Fruit fly (Drosophila melanogaster) whole organism, embryonic: ENCODE data around the gene ball.

Experiments
- Antp ChIP-seq: fragments of 200-800 bp; sonication (Bioruptor generic); optimal IDR thresholded peaks from 3 replicates; lab custom pipeline; 2016; ENCODE audit warnings: missing biosample characterization, missing genetic modification characterization
- CG10274 ChIP-seq: fragments of 200-800 bp; sonication (Bioruptor generic); optimal IDR thresholded peaks from 3 replicates; lab custom pipeline; 2017; ENCODE audit warnings: missing biosample characterization, mild to moderate bottlenecking, missing genetic modification characterization
- CG10543 ChIP-seq: fragments of 200-800 bp; sonication (Bioruptor generic); optimal IDR thresholded peaks from 3 replicates; lab custom pipeline; 2017; ENCODE audit warnings: missing biosample characterization, mild to moderate bottlenecking, missing genetic modification characterization, moderate library complexity
- CG10565 ChIP-seq: fragments of 200-800 bp; sonication (Bioruptor generic); optimal IDR thresholded peaks from 3 replicates; lab custom pipeline; 2016; ENCODE audit warnings: missing biosample characterization, mild to moderate bottlenecking, missing genetic modification characterization
- CG11456 ChIP-seq: fragments of 200-800 bp; sonication (Bioruptor generic); IDR thresholded peaks from 3 replicates; pipeline ENCODE4 v1.3.6; 2022; ENCODE audit warnings: missing biosample characterization, missing genetic modification characterization
- CG11695 ChIP-seq: fragments of 200-800 bp; sonication (Bioruptor generic); IDR thresholded peaks from 3 replicates; pipeline ENCODE4 v1.3.6; 2022; ENCODE audit warnings: missing biosample characterization, missing genetic modification characterization
- CG13123 ChIP-seq: fragments of 200-800 bp; sonication (Bioruptor generic); optimal IDR thresholded peaks from 2 replicates; lab custom pipeline; 2016; ENCODE audit warnings: missing biosample characterization, missing genetic modification characterization
- CG14860 ChIP-seq: fragments of 200-800 bp; sonication (Bioruptor generic); IDR thresholded peaks from 3 replicates; pipeline ENCODE4 v1.3.6; 2022; ENCODE audit warnings: missing biosample characterization, missing genetic modification characterization; ENCODE audit not compliant: partially characterized antibody
- CG15514 ChIP-seq: fragments of 200-800 bp; sonication (Bioruptor generic); optimal IDR thresholded peaks from 3 replicates; lab custom pipeline; 2017; ENCODE audit warnings: missing biosample characterization, missing genetic modification characterization, mild to moderate bottlenecking, moderate library complexity, missing genetic modification reagents
- CG16815 ChIP-seq: fragments of 200-800 bp; sonication (Bioruptor generic); optimal IDR thresholded peaks from 3 replicates; lab custom pipeline; 2017; ENCODE audit warnings: missing biosample characterization, mild to moderate bottlenecking, missing genetic modification characterization
- CG17186 ChIP-seq: fragments of 200-800 bp; sonication (Bioruptor generic); optimal IDR thresholded peaks from 3 replicates; lab custom pipeline; 2017; ENCODE audit warnings: missing biosample characterization, missing genetic modification reagents, missing genetic modification characterization
- CG17328 ChIP-seq: fragments of 200-800 bp; sonication (Bioruptor generic); IDR thresholded peaks from 2 replicates; pipeline ENCODE4 v1.3.6; 2022; ENCODE audit warnings: missing biosample characterization, missing genetic modification characterization
- CG17568 ChIP-seq: fragments of 200-800 bp; sonication (Bioruptor generic); optimal IDR thresholded peaks from 2 replicates; lab custom pipeline; 2018; ENCODE audit warnings: missing biosample characterization, mild to moderate bottlenecking, missing genetic modification characterization, moderate library complexity
- CG2199 ChIP-seq: fragments of 200-800 bp; sonication (Bioruptor generic); IDR thresholded peaks from 3 replicates; pipeline ENCODE4 v1.3.6; 2022; ENCODE audit warnings: missing biosample characterization, missing genetic modification characterization
- CG2712 ChIP-seq: fragments of 200-800 bp; optimal IDR thresholded peaks from 3 replicates; lab custom pipeline; 2019; ENCODE audit warnings: missing biosample characterization, mild to moderate bottlenecking, missing genetic modification characterization, moderate library complexity
- CG2875 ChIP-seq: fragments of 200-800 bp; sonication (Bioruptor generic); optimal IDR thresholded peaks from 2 replicates; lab custom pipeline; 2017; ENCODE audit warnings: missing biosample characterization, mild to moderate bottlenecking, missing genetic modification characterization, missing genetic modification reagents
- CG31441 ChIP-seq: fragments of 200-800 bp; sonication (Bioruptor generic); IDR thresholded peaks from 2 replicates; pipeline ENCODE4 v1.3.6; 2022; ENCODE audit warnings: missing biosample characterization, missing genetic modification characterization
- CG4282 ChIP-seq: fragments of 200-800 bp; sonication (Bioruptor generic); optimal IDR thresholded peaks from 2 replicates; lab custom pipeline; 2016; ENCODE audit warnings: missing biosample characterization, missing genetic modification characterization
- CG7556 ChIP-seq: fragments of 200-800 bp; sonication (Bioruptor generic); optimal IDR thresholded peaks from 2 replicates; lab custom pipeline; 2017; ENCODE audit warnings: missing biosample characterization, mild to moderate bottlenecking, missing genetic modification characterization
- CG9876 ChIP-seq: fragments of 200-800 bp; sonication (Bioruptor generic); optimal IDR thresholded peaks from 2 replicates; lab custom pipeline; 2016; ENCODE audit warnings: missing biosample characterization, missing genetic modification characterization
- Camta ChIP-seq: fragments of 200-800 bp; sonication (Bioruptor generic); optimal IDR thresholded peaks from 2 replicates; lab custom pipeline; 2016; ENCODE audit warnings: missing biosample characterization, missing genetic modification characterization
- D19B ChIP-seq: fragments of 200-800 bp; sonication (Bioruptor generic); optimal IDR thresholded peaks from 2 replicates; lab custom pipeline; 2017; ENCODE audit warnings: missing biosample characterization, mild to moderate bottlenecking, missing genetic modification characterization
- Elba2 ChIP-seq: fragments of 200-800 bp; sonication (Bioruptor generic); optimal IDR thresholded peaks from 3 replicates; lab custom pipeline; 2016; ENCODE audit warnings: missing biosample characterization, missing genetic modification characterization
- Lhr ChIP-seq: fragments of 200-800 bp; sonication (Bioruptor generic); optimal IDR thresholded peaks from 3 replicates; lab custom pipeline; 2017; ENCODE audit warnings: mild to moderate bottlenecking, missing biosample characterization, missing genetic modification reagents, missing genetic modification characterization
- MTF-1 ChIP-seq: fragments of 200-800 bp; sonication (Bioruptor generic); optimal IDR thresholded peaks from 2 replicates; lab custom pipeline; 2018; ENCODE audit warnings: missing biosample characterization, mild to moderate bottlenecking, missing genetic modification characterization, borderline replicate concordance
- Mrtf ChIP-seq: fragments of 200-800 bp; sonication (Bioruptor generic); IDR thresholded peaks from 3 replicates; pipeline ENCODE4 v1.3.6; 2022; ENCODE audit warnings: missing biosample characterization, missing genetic modification characterization
- Nf-YC ChIP-seq: fragments of 200-800 bp; optimal IDR thresholded peaks from 3 replicates; lab custom pipeline; 2019; ENCODE audit warnings: missing biosample characterization, mild to moderate bottlenecking, missing genetic modification characterization, moderate library complexity
- Side ChIP-seq: fragments of 200-800 bp; sonication (Bioruptor generic); optimal IDR thresholded peaks from 2 replicates; lab custom pipeline; 2016; ENCODE audit warnings: missing biosample characterization, missing genetic modification characterization
- Sox100B ChIP-seq: fragments of 200-800 bp; sonication (Bioruptor generic); optimal IDR thresholded peaks from 3 replicates; lab custom pipeline; 2018; ENCODE audit warnings: missing biosample characterization, mild to moderate bottlenecking, missing genetic modification characterization
- chif ChIP-seq, 2 experiments: fragments of 200-800 bp; sonication (Bioruptor generic); optimal IDR thresholded peaks; 3 replicates each; lab custom pipeline; 2016; ENCODE audit warnings: missing biosample characterization in 2 of 2, missing genetic modification characterization in 2 of 2
- chn ChIP-seq: fragments of 200-800 bp; sonication (Bioruptor generic); optimal IDR thresholded peaks from 2 replicates; lab custom pipeline; 2016; ENCODE audit warnings: missing biosample characterization, missing genetic modification characterization
- danr ChIP-seq: fragments of 200-800 bp; sonication (Bioruptor generic); IDR thresholded peaks from 2 replicates; pipeline ENCODE4 v1.3.6; 2022; ENCODE audit warnings: missing biosample characterization, missing genetic modification characterization
- hb ChIP-seq: fragments of 200-800 bp; sonication (Bioruptor generic); IDR thresholded peaks from 3 replicates; pipeline ENCODE4 v1.3.6; 2022; ENCODE audit warnings: missing biosample characterization, missing genetic modification characterization; ENCODE audit not compliant: partially characterized antibody
- hkb ChIP-seq, 2 experiments: fragments of 200-800 bp in 1 of 2; fragments of >200 bp in 1 of 2; sonication (Bioruptor generic) in 1 of 2; IDR thresholded peaks in 1 of 2; optimal IDR thresholded peaks in 1 of 2; 2 replicates each; pipeline versions ENCODE4 v1.3.6 to Lab custom; 2017 to 2022; ENCODE audit warnings: missing biosample characterization in 1 of 2, missing genetic modification characterization in 1 of 2
- jumu ChIP-seq: fragments of 200-800 bp; sonication (Bioruptor generic); optimal IDR thresholded peaks from 3 replicates; lab custom pipeline; 2016; ENCODE audit warnings: missing biosample characterization, missing genetic modification characterization
- klu ChIP-seq: fragments of 200-800 bp; sonication (Bioruptor generic); IDR thresholded peaks from 2 replicates; pipeline ENCODE4 v1.3.6; 2022; ENCODE audit warnings: missing biosample characterization, missing genetic modification characterization
- lilli ChIP-seq: fragments of 200-800 bp; sonication (Bioruptor generic); optimal IDR thresholded peaks from 3 replicates; lab custom pipeline; 2016; ENCODE audit warnings: missing biosample characterization, missing genetic modification characterization
- mam ChIP-seq: fragments of 200-800 bp; sonication (Bioruptor generic); optimal IDR thresholded peaks from 3 replicates; lab custom pipeline; 2016; ENCODE audit warnings: missing biosample characterization, missing genetic modification characterization
- oc ChIP-seq: fragments of 200-800 bp; sonication (Bioruptor generic); optimal IDR thresholded peaks from 2 replicates; lab custom pipeline; 2018; ENCODE audit warnings: missing biosample characterization, mild to moderate bottlenecking, missing genetic modification characterization, moderate library complexity
- pita ChIP-seq: fragments of 200-800 bp; sonication (Bioruptor generic); optimal IDR thresholded peaks from 2 replicates; lab custom pipeline; 2017; ENCODE audit warnings: missing biosample characterization, mild to moderate bottlenecking, missing genetic modification characterization
- psq ChIP-seq: fragments of 200-800 bp; sonication (Bioruptor generic); optimal IDR thresholded peaks from 2 replicates; lab custom pipeline; 2017; ENCODE audit warnings: missing biosample characterization, missing genetic modification characterization
- scrt ChIP-seq: fragments of 200-800 bp; sonication (Bioruptor generic); optimal IDR thresholded peaks from 2 replicates; lab custom pipeline; 2018; ENCODE audit warnings: missing biosample characterization, mild to moderate bottlenecking, missing genetic modification characterization, moderate library complexity
- sna ChIP-seq: fragments of 200-800 bp; sonication (Bioruptor generic); IDR thresholded peaks from 2 replicates; pipeline ENCODE4 v1.3.6; 2022; ENCODE audit warnings: missing biosample characterization, missing genetic modification characterization; ENCODE audit not compliant: partially characterized antibody
- sug ChIP-seq: fragments of 200-800 bp; optimal IDR thresholded peaks from 2 replicates; lab custom pipeline; 2019; ENCODE audit warnings: missing biosample characterization, mild to moderate bottlenecking, missing genetic modification characterization, moderate library complexity
- tna ChIP-seq: fragments of 200-800 bp; sonication (Bioruptor generic); IDR thresholded peaks from 2 replicates; pipeline ENCODE4 v1.3.6; 2022; ENCODE audit warnings: missing biosample characterization, missing genetic modification characterization; ENCODE audit not compliant: partially characterized antibody
- wor ChIP-seq: fragments of 200-800 bp; sonication (Bioruptor generic); IDR thresholded peaks from 2 replicates; pipeline ENCODE4 v1.3.6; 2022; ENCODE audit warnings: missing biosample characterization, missing genetic modification characterization
- zen2 ChIP-seq: fragments of 200-800 bp; sonication (Bioruptor generic); IDR thresholded peaks from 3 replicates; pipeline ENCODE4 v1.3.6; 2022; ENCODE audit warnings: missing biosample characterization, missing genetic modification characterization; ENCODE audit not compliant: partially characterized antibody

The ball gene

DNA sequence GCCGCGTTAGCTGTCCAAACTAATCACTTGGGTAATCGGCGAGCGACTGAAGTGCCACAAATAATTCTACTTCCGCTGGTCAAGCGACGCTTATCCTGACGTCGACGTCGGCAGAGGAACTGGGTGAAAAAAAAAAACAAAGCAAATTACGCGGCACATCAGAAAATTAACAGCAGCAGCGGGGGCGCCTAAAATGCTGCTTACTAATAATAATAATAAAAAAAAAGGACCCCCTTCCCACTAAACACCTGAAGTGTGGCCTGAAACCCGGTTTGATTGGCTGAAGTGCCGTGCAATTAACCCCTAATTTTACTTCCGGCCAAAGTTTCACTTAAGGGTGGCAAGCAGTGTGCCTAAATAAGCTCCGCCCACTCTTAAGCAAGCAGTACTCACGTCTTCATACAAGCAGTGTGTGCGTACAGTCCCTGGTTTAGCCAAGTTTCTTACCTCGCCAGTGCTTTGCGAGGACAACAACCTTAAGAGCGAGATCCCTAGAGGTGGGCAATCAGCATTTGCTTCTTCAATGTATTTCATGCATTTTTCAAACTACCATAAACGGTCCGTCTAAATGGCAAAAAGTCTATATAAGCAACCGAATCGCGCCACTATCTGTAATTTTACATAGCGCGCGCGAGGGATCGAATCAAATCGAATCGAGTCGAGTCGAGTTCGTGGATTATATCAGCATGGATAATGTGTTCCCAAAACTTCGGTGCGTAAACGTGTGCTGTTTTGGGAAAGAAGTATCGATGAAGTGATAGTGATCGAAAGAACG lies 14.7 kb upstream of the ball start, which contains the start of the genes ro and T48 (continued):
- TF ChIP-seq sna: no peak
- TF ChIP-seq Mrtf (GFP tag; lab: Robert Waterston, UW): peak; percentile 29; the same call in 1 of the 3 replicates
- peak; percentile 65 for TF ChIP-seq jumu (GFP tag; lab: Kevin White, UChicago)
- TF ChIP-seq D19B (GFP tag; lab: Kevin White, UChicago): no peak
- TF ChIP-seq Antp (GFP tag; lab: Kevin White, UChicago): peak; percentile 72
- TF ChIP-seq hb (GFP tag; lab: Robert Waterston, UW): no peak
- TF ChIP-seq Nf-YC (tag; lab: Kevin White, UChicago): peak; percentile 98
- TF ChIP-seq CG7556: peak; percentile 23
- TF ChIP-seq CG11695 (GFP tag; lab: Robert Waterston, UW): no peak
- peak; percentile 65 for TF ChIP-seq mam (GFP tag; lab: Kevin White, UChicago)
- TF ChIP-seq CG17328 (GFP tag; lab: Robert Waterston, UW): 0 out of 2 replicates have a peak, but pooled peaks have one; percentile 41
- peak; percentile 7 for TF ChIP-seq CG13123 (GFP tag; lab: Kevin White, UChicago)
- peak; percentile 77; the same call in 2 of the 3 replicates for TF ChIP-seq CG11456 (GFP tag; lab: Robert Waterston, UW)
- peak; percentile 22 for TF ChIP-seq Camta
- TF ChIP-seq CG31441 (GFP tag; lab: Robert Waterston, UW): peak; percentile 46; the same call in 1 of the 2 replicates
- TF ChIP-seq tna (GFP tag; lab: Robert Waterston, UW): 0 out of 2 replicates have a peak, but pooled peaks have one; percentile 36
- peak; percentile 95 for TF ChIP-seq chn (GFP tag; lab: Kevin White, UChicago)
- TF ChIP-seq CG14860 (GFP tag; lab: Robert Waterston, UW): 0 out of 3 replicates have a peak, but pooled peaks have one; percentile 8
- TF ChIP-seq chif (GFP tag; optimal IDR thresholded peaks at IDR 0.05; lab: Kevin White, UChicago): peak; percentile 44 to 53
- TF ChIP-seq CG2875: peak; percentile 47
- TF ChIP-seq CG16815 (GFP tag; lab: Kevin White, UChicago): no peak
- TF ChIP-seq oc (tag; lab: Kevin White, UChicago): peak; percentile 56
- TF ChIP-seq CG2199 (GFP tag; lab: Robert Waterston, UW): 0 out of 3 replicates have a peak, but pooled peaks have one; percentile 58
- TF ChIP-seq danr (GFP tag; lab: Robert Waterston, UW): no peak
- TF ChIP-seq Side (GFP tag; lab: Kevin White, UChicago): peak; percentile 64
- TF ChIP-seq sug (tag; lab: Kevin White, UChicago): peak; percentile 66
- TF ChIP-seq hkb (optimal IDR thresholded peaks at IDR 0.05; lab: Kevin White, UChicago): peak; percentile 85
- TF ChIP-seq hkb (GFP tag; IDR thresholded peaks at IDR 0.05; lab: Robert Waterston, UW): no peak; the same call in 1 of the 2 replicates
- TF ChIP-seq CG17186: peak; percentile 5
- TF ChIP-seq lilli (GFP tag; lab: Kevin White, UChicago): peak; percentile 57
- peak; percentile 88 for TF ChIP-seq CG15514 (GFP tag; lab: Kevin White, UChicago)
- peak; percentile 72 for TF ChIP-seq CG2712 (tag; lab: Kevin White, UChicago)
- TF ChIP-seq CG17568 (GFP tag; lab: Kevin White, UChicago): no peak
- peak; percentile 77 for TF ChIP-seq CG9876 (GFP tag; lab: Kevin White, UChicago)
- TF ChIP-seq Elba2 (GFP tag; lab: Kevin White, UChicago): no peak
- TF ChIP-seq MTF-1 (GFP tag; lab: Kevin White, UChicago): peak; percentile 10
- TF ChIP-seq Sox100B (GFP tag; lab: Kevin White, UChicago): no peak
- peak; percentile 33 for TF ChIP-seq psq (GFP tag; lab: Kevin White, UChicago)
- TF ChIP-seq wor (GFP tag; lab: Robert Waterston, UW): no peak
- peak; percentile 84 for TF ChIP-seq CG4282 (GFP tag; lab: Kevin White, UChicago)
- no peak for TF ChIP-seq CG10565 (GFP tag; lab: Kevin White, UChicago)
- no peak for TF ChIP-seq CG10274 (GFP tag; lab: Kevin White, UChicago)
- TF ChIP-seq scrt: no peak
- peak; percentile 99 for TF ChIP-seq pita
- TF ChIP-seq zen2 (GFP tag; lab: Robert Waterston, UW): no peak
- TF ChIP-seq klu (GFP tag; lab: Robert Waterston, UW): peak; percentile 14; the same call in 1 of the 2 replicates
- peak; percentile 67 for TF ChIP-seq CG10543 (GFP tag; lab: Kevin White, UChicago)
- peak; percentile 99 for TF ChIP-seq Lhr (GFP tag; lab: Kevin White, UChicago)
